Fruit fly (Drosophila melanogaster) whole organism, pupa: Measurements from ENCODE around the gene CG2617.

Experiments
- CG10348 ChIP-seq: fragments of 200-800 bp; sonication (Bioruptor generic); IDR thresholded peaks from 2 replicates; pipeline ENCODE4 v1.3.6; 2022; ENCODE audit warnings: missing biosample characterization, missing genetic modification characterization
- CG12605 ChIP-seq: fragments of 200-800 bp; sonication (Bioruptor generic); IDR thresholded peaks from 2 replicates; pipeline ENCODE4 v1.3.6; 2022; ENCODE audit warnings: missing biosample characterization, missing genetic modification characterization
- CG13204 ChIP-seq: fragments of 200-800 bp; sonication (Bioruptor generic); optimal IDR thresholded peaks from 2 replicates; lab custom pipeline; 2018; ENCODE audit warnings: missing biosample characterization, mild to moderate bottlenecking, missing genetic modification characterization, moderate library complexity
- CG14655 ChIP-seq: fragments of 200-800 bp; sonication (Bioruptor generic); optimal IDR thresholded peaks from 3 replicates; lab custom pipeline; 2017; ENCODE audit warnings: mild to moderate bottlenecking, missing biosample characterization, missing genetic modification reagents, missing genetic modification characterization
- CG15710 ChIP-seq: fragments of 200-800 bp; sonication (Bioruptor generic); optimal IDR thresholded peaks from 2 replicates; lab custom pipeline; 2018; ENCODE audit warnings: missing biosample characterization, mild to moderate bottlenecking, missing genetic modification characterization, moderate library complexity
- CG17806 ChIP-seq: fragments of 200-800 bp; sonication (Bioruptor generic); optimal IDR thresholded peaks from 2 replicates; lab custom pipeline; 2018; ENCODE audit warnings: missing biosample characterization, mild to moderate bottlenecking, missing genetic modification characterization, moderate library complexity
- CG32121 ChIP-seq: fragments of 200-800 bp; sonication (Bioruptor generic); IDR thresholded peaks from 2 replicates; pipeline ENCODE4 v1.3.6; 2022; ENCODE audit warnings: missing biosample characterization, missing genetic modification characterization
- CG34367 ChIP-seq: fragments of 200-800 bp; sonication (Bioruptor generic); optimal IDR thresholded peaks from 2 replicates; lab custom pipeline; 2018; ENCODE audit warnings: missing biosample characterization, mild to moderate bottlenecking, missing genetic modification characterization
- CG4496 ChIP-seq: fragments of 200-800 bp; sonication (Bioruptor generic); IDR thresholded peaks from 3 replicates; pipeline ENCODE4 v1.3.6; 2022; ENCODE audit warnings: missing biosample characterization, missing genetic modification characterization
- CG8159 ChIP-seq: fragments of 200-800 bp; sonication (Bioruptor generic); optimal IDR thresholded peaks from 3 replicates; lab custom pipeline; 2018; ENCODE audit warnings: missing biosample characterization, mild to moderate bottlenecking, missing genetic modification characterization, moderate library complexity
- CG8301 ChIP-seq: fragments of 200-800 bp; sonication (Bioruptor generic); optimal IDR thresholded peaks from 2 replicates; lab custom pipeline; 2018; ENCODE audit warnings: missing biosample characterization, mild to moderate bottlenecking, missing genetic modification characterization
- CG9948 ChIP-seq: fragments of 200-800 bp; sonication (Bioruptor generic); optimal IDR thresholded peaks from 2 replicates; lab custom pipeline; 2018; ENCODE audit warnings: missing biosample characterization, mild to moderate bottlenecking, missing genetic modification characterization, moderate library complexity
- D1 ChIP-seq: fragments of 200-800 bp; sonication (Bioruptor generic); optimal IDR thresholded peaks from 2 replicates; lab custom pipeline; 2018; ENCODE audit warnings: missing biosample characterization, mild to moderate bottlenecking, missing genetic modification characterization, moderate library complexity
- EcR ChIP-seq: fragments of 200-800 bp; sonication (Bioruptor generic); optimal IDR thresholded peaks from 3 replicates; lab custom pipeline; 2019; ENCODE audit warnings: missing biosample characterization, missing genetic modification characterization, mild to moderate bottlenecking, moderate library complexity, missing genetic modification reagents
- Ets98B ChIP-seq: fragments of 200-800 bp; sonication (Bioruptor generic); IDR thresholded peaks from 2 replicates; pipeline ENCODE4 v1.3.6; 2022; ENCODE audit warnings: missing biosample characterization, missing genetic modification characterization
- Pif1A ChIP-seq: fragments of 200-800 bp; sonication (Bioruptor generic); optimal IDR thresholded peaks from 3 replicates; lab custom pipeline; 2016; ENCODE audit warnings: missing biosample characterization, missing genetic modification characterization
- Pif1B ChIP-seq: fragments of 200-800 bp; sonication (Bioruptor generic); optimal IDR thresholded peaks from 3 replicates; lab custom pipeline; 2016; ENCODE audit warnings: missing biosample characterization, missing genetic modification characterization
- Snoo ChIP-seq: fragments of 200-800 bp; sonication (Bioruptor generic); optimal IDR thresholded peaks from 3 replicates; lab custom pipeline; 2017; ENCODE audit warnings: missing biosample characterization, mild to moderate bottlenecking, missing genetic modification characterization, inconsistent platforms
- fd96Ca ChIP-seq: fragments of 200-800 bp; sonication (Bioruptor generic); IDR thresholded peaks from 3 replicates; pipeline ENCODE4 v1.3.6; 2022; ENCODE audit warnings: missing biosample characterization, missing genetic modification characterization
- gl ChIP-seq: fragments of 200-800 bp; sonication (Bioruptor generic); optimal IDR thresholded peaks from 2 replicates; lab custom pipeline; 2018; ENCODE audit warnings: missing biosample characterization, mild to moderate bottlenecking, missing genetic modification characterization
- rn ChIP-seq: fragments of 200-800 bp; sonication (Bioruptor generic); IDR thresholded peaks from 2 replicates; pipeline ENCODE4 v1.3.6; 2022; ENCODE audit warnings: missing biosample characterization, missing genetic modification characterization

Gene CG2617

DNA sequence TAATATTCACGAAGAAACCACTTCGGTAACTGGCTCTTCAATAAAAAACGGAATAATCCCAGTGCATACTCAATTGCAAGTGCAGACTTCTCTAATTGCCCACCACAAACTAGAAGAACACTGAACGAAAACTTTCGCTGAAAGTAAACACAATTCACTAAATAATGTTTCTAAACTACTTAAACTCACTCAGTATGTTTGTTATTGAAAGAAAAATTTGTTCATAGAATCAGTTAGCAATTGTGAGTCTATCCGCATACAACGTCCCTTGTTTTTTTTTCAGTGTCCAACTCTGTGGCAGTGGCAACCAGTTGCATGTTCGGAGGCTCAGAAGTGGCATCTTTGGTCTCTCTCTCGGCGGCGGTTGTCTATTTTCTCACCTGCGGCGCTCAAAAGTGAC is 39.3 kb downstream of the CG2617 start:
- TF ChIP-seq Pif1B (GFP tag; lab: Kevin White, UChicago) (peak; percentile 69), CG8301 (tag; lab: Kevin White, UChicago) (peak; percentile 91), Snoo (tag; lab: Kevin White, UChicago) (no peak), fd96Ca (peak; percentile 80), CG14655 (GFP tag; lab: Kevin White, UChicago) (peak; percentile 88), CG34367 (tag; lab: Kevin White, UChicago) (peak; percentile 47), Pif1A (GFP tag; lab: Kevin White, UChicago) (peak; percentile 66), CG9948 (tag; lab: Kevin White, UChicago) (peak; percentile 65), Ets98B (peak; percentile 84), CG15710 (no peak), CG32121 (GFP tag; lab: Robert Waterston, UW) (peak; percentile 81), gl (tag; lab: Kevin White, UChicago) (no peak), CG10348 (GFP tag; lab: Robert Waterston, UW) (0 out of 2 replicates have a peak, but pooled peaks have one; percentile 35), rn (GFP tag; lab: Robert Waterston, UW) (peak; percentile 49; the same call in 1 of the 2 replicates), CG13204 (GFP tag; lab: Kevin White, UChicago) (no peak), CG12605 (GFP tag; lab: Robert Waterston, UW) (peak; percentile 80), EcR (GFP tag; lab: Kevin White, UChicago) (no peak), D1 (tag; lab: Kevin White, UChicago) (no peak), CG17806 (tag; lab: Kevin White, UChicago) (no peak), CG8159 (tag; lab: Kevin White, UChicago) (peak; percentile 48), CG4496 (peak; percentile 85)

DNA sequence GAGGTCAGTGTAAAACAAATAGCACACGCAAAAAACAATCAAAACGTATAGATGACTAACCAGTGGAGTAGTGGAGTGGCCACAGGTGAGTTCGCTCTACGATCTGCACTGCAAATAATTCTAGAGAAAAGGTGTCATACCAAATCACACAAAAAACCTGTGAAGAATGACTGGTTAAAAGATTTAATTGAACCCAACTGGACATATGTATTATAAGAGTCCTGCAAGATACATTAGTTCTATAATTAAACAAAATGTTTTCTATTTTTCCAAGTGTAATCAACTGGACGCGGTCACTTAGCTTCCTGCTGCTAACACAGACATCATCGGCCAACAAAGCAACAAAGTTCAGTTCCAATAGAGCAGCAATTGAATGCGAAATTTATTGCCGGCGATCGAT is 41.9 kb downstream of the CG2617 start:
- TF ChIP-seq CG17806 (tag; lab: Kevin White, UChicago) = no peak
- TF ChIP-seq CG14655 (GFP tag; lab: Kevin White, UChicago) = no peak
- 0 out of 2 replicates have a peak, but pooled peaks have one; percentile 16 for TF ChIP-seq Ets98B
- TF ChIP-seq CG32121 (GFP tag; lab: Robert Waterston, UW) = peak; percentile 36; the same call in 1 of the 2 replicates
- no peak for TF ChIP-seq gl (tag; lab: Kevin White, UChicago)
- no peak for TF ChIP-seq CG13204 (GFP tag; lab: Kevin White, UChicago)

DNA sequence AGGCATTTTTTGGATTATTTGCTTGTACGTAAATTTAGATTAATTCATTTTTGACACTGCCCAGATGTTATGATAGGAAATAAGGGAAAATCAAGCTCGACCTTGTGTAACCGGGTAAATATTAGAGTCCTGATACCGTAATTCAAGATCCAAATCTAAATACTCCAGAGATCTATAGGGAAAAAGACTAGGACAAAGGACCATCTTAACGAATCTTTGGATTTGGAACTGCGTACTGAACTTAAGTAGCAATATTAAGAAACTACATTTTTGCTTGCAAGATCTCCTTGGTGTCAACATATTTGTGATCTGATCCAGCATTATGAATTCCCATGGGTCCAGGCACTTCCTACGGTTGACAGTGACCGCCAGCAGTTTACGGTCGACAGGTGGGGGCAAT is 44.3 kb downstream of the CG2617 start, which contains the start of gene CG9316:
Gene CG9316 (minus strand): TSS at position 101 of the 400 bp plus-strand sequence.
- TF ChIP-seq CG17806 (tag; lab: Kevin White, UChicago) (no peak), fd96Ca (no peak), CG4496 (no peak), CG10348 (GFP tag; lab: Robert Waterston, UW) (no peak), Snoo (tag; lab: Kevin White, UChicago) (no peak), CG8159 (tag; lab: Kevin White, UChicago) (no peak), CG15710 (no peak), CG14655 (GFP tag; lab: Kevin White, UChicago) (no peak), CG12605 (GFP tag; lab: Robert Waterston, UW) (no peak), gl (tag; lab: Kevin White, UChicago) (no peak), CG13204 (GFP tag; lab: Kevin White, UChicago) (no peak), CG32121 (GFP tag; lab: Robert Waterston, UW) (no peak), CG9948 (tag; lab: Kevin White, UChicago) (no peak), CG8301 (tag; lab: Kevin White, UChicago) (no peak), D1 (tag; lab: Kevin White, UChicago) (no peak), Pif1B (GFP tag; lab: Kevin White, UChicago) (no peak), Pif1A (GFP tag; lab: Kevin White, UChicago) (no peak), CG34367 (tag; lab: Kevin White, UChicago) (no peak)

DNA sequence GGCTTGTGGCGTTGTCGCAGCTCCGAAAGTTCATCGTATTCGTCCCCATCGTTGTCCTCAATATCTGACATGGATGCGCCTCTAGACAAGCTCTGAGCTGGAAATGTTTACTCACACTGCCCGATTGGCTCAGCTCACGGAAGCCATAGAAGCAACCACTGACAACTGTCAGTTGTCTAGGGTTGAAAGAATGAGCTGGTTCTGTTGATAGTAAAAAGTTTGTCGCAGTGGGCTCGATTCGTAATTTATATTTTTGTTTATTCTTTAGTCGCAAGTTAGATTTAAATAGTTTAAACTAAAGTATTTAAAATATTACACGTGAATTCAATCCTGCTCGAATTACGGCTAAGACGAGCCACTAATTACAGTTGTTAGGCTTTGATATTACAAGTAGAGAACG is 48.0 kb downstream of the CG2617 start, which contains the start of gene CarT:
Gene CarT (minus strand): TSS at position 101 of the 400 bp plus-strand sequence.
- TF ChIP-seq CG4496 (no peak), CG32121 (GFP tag; lab: Robert Waterston, UW) (no peak), Ets98B (no peak), CG8159 (tag; lab: Kevin White, UChicago) (no peak), D1 (tag; lab: Kevin White, UChicago) (no peak), CG15710 (no peak), CG17806 (tag; lab: Kevin White, UChicago) (no peak), EcR (GFP tag; lab: Kevin White, UChicago) (no peak), rn (GFP tag; lab: Robert Waterston, UW) (no peak), gl (tag; lab: Kevin White, UChicago) (no peak), CG10348 (GFP tag; lab: Robert Waterston, UW) (no peak), Pif1A (GFP tag; lab: Kevin White, UChicago) (no peak)

DNA sequence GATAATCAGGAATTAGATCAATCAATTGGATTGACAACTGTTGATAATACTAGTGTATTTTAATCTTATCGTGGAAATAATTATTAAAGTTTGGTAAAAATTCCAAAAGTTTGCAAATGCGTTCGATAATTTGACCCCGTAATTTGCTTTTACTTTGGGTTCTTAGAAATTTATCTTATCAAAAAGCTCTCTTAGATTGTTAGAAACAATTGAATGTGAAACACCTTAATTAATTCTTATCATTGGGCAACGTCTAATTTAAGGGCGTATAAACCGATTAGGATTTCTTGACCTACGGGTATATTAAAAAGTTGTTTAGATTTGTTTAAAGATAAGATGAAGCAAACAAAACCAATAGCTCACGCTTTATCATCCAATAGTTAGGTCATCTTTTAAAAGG is 50.9 kb downstream of the CG2617 start:
- TF ChIP-seq Ets98B = no peak
- TF ChIP-seq CG32121 (GFP tag; lab: Robert Waterston, UW) = no peak
- TF ChIP-seq EcR (GFP tag; lab: Kevin White, UChicago) = no peak
- no peak for TF ChIP-seq Pif1B (GFP tag; lab: Kevin White, UChicago)
- TF ChIP-seq CG8159 (tag; lab: Kevin White, UChicago) = no peak
- no peak for TF ChIP-seq CG13204 (GFP tag; lab: Kevin White, UChicago)
- TF ChIP-seq CG34367 (tag; lab: Kevin White, UChicago) = no peak
